Worm (Caenorhabditis elegans) whole organism, young adult: ENCODE results near the gene nhr-277.

ENCODE experiments used
- B0035.1 ChIP-seq: sonication (generic microtip); optimal IDR thresholded peaks from 2 replicates; lab custom pipeline; 2016; ENCODE audit warnings: missing genetic modification characterization, mild to moderate bottlenecking, missing compliant biosample characterization, missing genotype, missing genetic modification reagents
- D2030.7 ChIP-seq: fragments of 200-800 bp; sonication (Bioruptor generic); IDR thresholded peaks from 2 replicates; pipeline ENCODE4 v1.3.6; 2022; ENCODE audit warnings: missing genetic modification reagents, missing genetic modification characterization, missing compliant biosample characterization
- F10E7.11 ChIP-seq: sonication (generic microtip); optimal IDR thresholded peaks from 2 replicates; lab custom pipeline; 2017; ENCODE audit warnings: mild to moderate bottlenecking, missing genetic modification characterization, moderate library complexity, missing compliant biosample characterization
- F22D6.2 ChIP-seq: sonication (generic microtip); optimal IDR thresholded peaks from 2 replicates; lab custom pipeline; 2016; ENCODE audit warnings: mild to moderate bottlenecking, missing genetic modification characterization, missing compliant biosample characterization
- F33H1.4 ChIP-seq: fragments of 200-800 bp; sonication (Bioruptor generic); IDR thresholded peaks from 2 replicates; pipeline ENCODE4 v1.3.6; 2022; ENCODE audit warnings: missing genetic modification reagents, missing genetic modification characterization, missing compliant biosample characterization
- F55B11.4 ChIP-seq: sonication (generic microtip); optimal IDR thresholded peaks from 2 replicates; lab custom pipeline; 2016; ENCODE audit warnings: missing compliant biosample characterization, missing genetic modification characterization, borderline replicate concordance; ENCODE audit not compliant: insufficient read depth
- F57A8.1 ChIP-seq: fragments of 200-800 bp; sonication (Bioruptor generic); optimal IDR thresholded peaks from 2 replicates; lab custom pipeline; 2018; ENCODE audit warnings: mild to moderate bottlenecking, missing genetic modification characterization, moderate library complexity, missing compliant biosample characterization
- K12H6.12 ChIP-seq: fragments of 200-800 bp; sonication (Bioruptor generic); optimal IDR thresholded peaks from 2 replicates; lab custom pipeline; 2018; ENCODE audit warnings: mild to moderate bottlenecking, missing genetic modification characterization, missing compliant biosample characterization
- T07F8.4 ChIP-seq: sonication (generic microtip); optimal IDR thresholded peaks from 2 replicates; lab custom pipeline; 2016; ENCODE audit warnings: mild to moderate bottlenecking, missing genetic modification characterization, moderate library complexity, missing compliant biosample characterization
- Y53F4B.3 ChIP-seq: fragments of 200-800 bp; sonication (Bioruptor generic); IDR thresholded peaks from 2 replicates; pipeline ENCODE4 v1.3.6; 2022; ENCODE audit warnings: missing genetic modification reagents, missing genetic modification characterization, missing compliant biosample characterization
- Y53G8AR.9 ChIP-seq: fragments of 200-800 bp; sonication (Bioruptor generic); conservative IDR thresholded peaks from 2 replicates; pipeline ENCODE4 v1.3.6; 2022; ENCODE audit warnings: missing genetic modification reagents, missing genetic modification characterization, missing compliant biosample characterization
- Y67H2A.10 ChIP-seq: fragments of 200-800 bp; sonication (Bioruptor generic); conservative IDR thresholded peaks from 2 replicates; pipeline ENCODE4 v1.3.6; 2022; ENCODE audit warnings: missing genetic modification reagents, missing genetic modification characterization, missing compliant biosample characterization
- ama-1 ChIP-seq, 3 experiments: fragments of 150-350 bp in 1 of 3; sonication (generic microtip) in 2 of 3; optimal IDR thresholded peaks; 2 replicates each; lab custom pipeline; 2014 to 2018; ENCODE audit warnings: missing biosample characterization in 2 of 3, missing genetic modification characterization in 2 of 3, missing genetic modification reagents in 2 of 3
- attf-5 ChIP-seq: fragments of 200-800 bp; sonication (Bioruptor generic); optimal IDR thresholded peaks from 2 replicates; lab custom pipeline; 2018; ENCODE audit warnings: mild to moderate bottlenecking, missing genetic modification characterization, missing compliant biosample characterization
- bed-1 ChIP-seq: fragments of 200-800 bp; sonication (Bioruptor generic); IDR thresholded peaks from 2 replicates; pipeline ENCODE4 v1.3.6; 2022; ENCODE audit warnings: missing genetic modification reagents, missing genetic modification characterization, missing compliant biosample characterization
- cebp-1 ChIP-seq, 2 experiments: fragments of 200-800 bp in 1 of 2; sonication (Bioruptor generic) in 1 of 2; sonication (generic microtip) in 1 of 2; IDR thresholded peaks in 1 of 2; optimal IDR thresholded peaks in 1 of 2; 2 replicates each; pipeline versions ENCODE4 v1.3.6 to Lab custom; 2017 to 2022; ENCODE audit warnings: missing compliant biosample characterization in 2 of 2, missing genetic modification characterization in 2 of 2, mild to moderate bottlenecking in 1 of 2, missing genetic modification reagents in 1 of 2, moderate library complexity in 1 of 2
- cebp-2 ChIP-seq: fragments of 200-800 bp; sonication (Bioruptor generic); IDR thresholded peaks from 2 replicates; pipeline ENCODE4 v1.3.6; 2022; ENCODE audit warnings: missing genetic modification characterization, missing compliant biosample characterization
- ceh-79 ChIP-seq: sonication (generic microtip); optimal IDR thresholded peaks from 2 replicates; lab custom pipeline; 2017; ENCODE audit warnings: mild to moderate bottlenecking, missing genetic modification characterization, missing compliant biosample characterization
- die-1 ChIP-seq: sonication (generic microtip); optimal IDR thresholded peaks from 2 replicates; lab custom pipeline; 2016; ENCODE audit warnings: missing genotype, mild to moderate bottlenecking, missing genetic modification characterization, missing compliant biosample characterization
- dox-1 ChIP-seq: fragments of 200-800 bp; sonication (Bioruptor generic); IDR thresholded peaks from 2 replicates; pipeline ENCODE4 v1.3.6; 2022; ENCODE audit warnings: missing genetic modification reagents, missing genetic modification characterization, missing compliant biosample characterization
- efl-1 ChIP-seq: fragments of 150-350 bp; optimal IDR thresholded peaks from 2 replicates; lab custom pipeline; 2014; ENCODE audit warnings: missing biosample characterization, missing genetic modification reagents, missing genetic modification characterization
- egrh-3 ChIP-seq: fragments of 200-800 bp; sonication (Bioruptor generic); IDR thresholded peaks from 2 replicates; pipeline ENCODE4 v1.3.6; 2022; ENCODE audit warnings: missing genetic modification reagents, missing genetic modification characterization, missing compliant biosample characterization
- ekl-4 ChIP-seq: fragments of 200-800 bp; sonication (Bioruptor generic); IDR thresholded peaks from 2 replicates; pipeline ENCODE4 v1.3.6; 2022; ENCODE audit warnings: missing genetic modification reagents, missing genetic modification characterization, missing compliant biosample characterization
- fkh-3 ChIP-seq: sonication (generic microtip); optimal IDR thresholded peaks from 2 replicates; lab custom pipeline; 2016; ENCODE audit warnings: mild to moderate bottlenecking, missing genetic modification characterization, missing compliant biosample characterization
- gei-17 ChIP-seq: fragments of 200-800 bp; sonication (Bioruptor generic); optimal IDR thresholded peaks from 2 replicates; lab custom pipeline; 2018; ENCODE audit warnings: mild to moderate bottlenecking, missing genetic modification characterization, missing compliant biosample characterization
- hmg-1.2 ChIP-seq: fragments of 200-800 bp; sonication (Bioruptor generic); IDR thresholded peaks from 2 replicates; pipeline ENCODE4 v1.3.6; 2022; ENCODE audit warnings: missing genetic modification reagents, missing genetic modification characterization, missing compliant biosample characterization
- hmg-20 ChIP-seq: fragments of 200-800 bp; sonication (Bioruptor generic); IDR thresholded peaks from 2 replicates; pipeline ENCODE4 v1.3.6; 2022; ENCODE audit warnings: missing genetic modification reagents, missing genetic modification characterization, missing compliant biosample characterization
- hrde-1 ChIP-seq: sonication (generic microtip); optimal IDR thresholded peaks from 2 replicates; lab custom pipeline; 2016; ENCODE audit warnings: missing genetic modification characterization, mild to moderate bottlenecking, missing compliant biosample characterization, moderate library complexity, missing genotype, missing genetic modification reagents, borderline replicate concordance
- let-526 ChIP-seq: fragments of 200-800 bp; sonication (Bioruptor generic); IDR thresholded peaks from 2 replicates; pipeline ENCODE4 v1.3.6; 2022; ENCODE audit warnings: missing genetic modification reagents, missing genetic modification characterization, missing compliant biosample characterization
- let-607 ChIP-seq, 2 experiments: fragments of 200-800 bp in 1 of 2; sonication (Bioruptor generic) in 1 of 2; sonication (generic microtip) in 1 of 2; optimal IDR thresholded peaks; 2 replicates each; lab custom pipeline; 2016 to 2018; ENCODE audit warnings: mild to moderate bottlenecking in 2 of 2, missing compliant biosample characterization in 2 of 2, missing genetic modification characterization in 2 of 2, moderate library complexity in 2 of 2, missing genotype in 1 of 2
- lin-26 ChIP-seq: fragments of 200-800 bp; sonication (Bioruptor generic); IDR thresholded peaks from 2 replicates; pipeline ENCODE4 v1.3.6; 2022; ENCODE audit warnings: missing genetic modification reagents, missing genetic modification characterization, missing compliant biosample characterization
- lin-40 ChIP-seq: sonication (generic microtip); optimal IDR thresholded peaks from 2 replicates; lab custom pipeline; 2016; ENCODE audit warnings: missing genetic modification characterization, mild to moderate bottlenecking, missing compliant biosample characterization, missing genotype, missing genetic modification reagents
- lsy-27 ChIP-seq: sonication (generic microtip); optimal IDR thresholded peaks from 2 replicates; lab custom pipeline; 2017; ENCODE audit warnings: missing genetic modification characterization, mild to moderate bottlenecking, missing compliant biosample characterization, antibody characterized with exemption, missing genotype, borderline replicate concordance; ENCODE audit not compliant: insufficient read depth
- madf-3 ChIP-seq: fragments of 200-800 bp; sonication (Bioruptor generic); IDR thresholded peaks from 2 replicates; pipeline ENCODE4 v1.3.6; 2022; ENCODE audit warnings: missing genetic modification reagents, missing genetic modification characterization, missing compliant biosample characterization
- mcd-1 ChIP-seq: fragments of 200-800 bp; sonication (Bioruptor generic); IDR thresholded peaks from 2 replicates; pipeline ENCODE4 v1.3.6; 2022; ENCODE audit warnings: missing genetic modification reagents, missing genetic modification characterization, missing compliant biosample characterization
- mes-4 ChIP-seq: sonication (generic microtip); optimal IDR thresholded peaks from 2 replicates; lab custom pipeline; 2016; ENCODE audit warnings: missing genotype, missing genetic modification characterization, missing compliant biosample characterization
- nfyb-1 ChIP-seq: fragments of 200-800 bp; sonication (Bioruptor generic); IDR thresholded peaks from 2 replicates; pipeline ENCODE4 v1.3.6; 2022; ENCODE audit warnings: missing genetic modification reagents, missing genetic modification characterization, missing compliant biosample characterization
- nhr-120 ChIP-seq: fragments of 200-800 bp; sonication (Bioruptor generic); IDR thresholded peaks from 2 replicates; pipeline ENCODE4 v1.3.6; 2022; ENCODE audit warnings: missing genetic modification characterization, missing compliant biosample characterization
- nhr-179 ChIP-seq: sonication (generic microtip); optimal IDR thresholded peaks from 2 replicates; lab custom pipeline; 2016; ENCODE audit warnings: mild to moderate bottlenecking, missing genetic modification characterization, missing compliant biosample characterization
- pbrm-1 ChIP-seq: fragments of 200-800 bp; sonication (Bioruptor generic); IDR thresholded peaks from 2 replicates; pipeline ENCODE4 v1.3.6; 2022; ENCODE audit warnings: missing genetic modification reagents, missing genetic modification characterization, missing compliant biosample characterization
- snpc-3.4 ChIP-seq: sonication (generic microtip); optimal IDR thresholded peaks from 2 replicates; lab custom pipeline; 2017; ENCODE audit warnings: missing genetic modification characterization, mild to moderate bottlenecking, missing compliant biosample characterization, antibody characterized with exemption, moderate library complexity, missing genotype, missing genetic modification reagents
- tbp1 ChIP-seq: fragments of 200-800 bp; sonication (Bioruptor generic); optimal IDR thresholded peaks from 2 replicates; lab custom pipeline; 2018; ENCODE audit warnings: mild to moderate bottlenecking, missing genetic modification characterization, missing compliant biosample characterization
- zfh-2 ChIP-seq: fragments of 200-800 bp; sonication (Bioruptor generic); conservative IDR thresholded peaks from 2 replicates; pipeline ENCODE4 v1.3.6; 2022; ENCODE audit warnings: missing genetic modification reagents, missing genetic modification characterization, missing compliant biosample characterization
- ztf-18 ChIP-seq: sonication (generic microtip); optimal IDR thresholded peaks from 2 replicates; lab custom pipeline; 2016; ENCODE audit warnings: missing genotype, mild to moderate bottlenecking, missing genetic modification characterization, missing compliant biosample characterization
- ztf-28 ChIP-seq: fragments of 200-800 bp; sonication (Bioruptor generic); IDR thresholded peaks from 2 replicates; pipeline ENCODE4 v1.3.6; 2022; ENCODE audit warnings: missing genetic modification reagents, missing genetic modification characterization, missing compliant biosample characterization

The nhr-277 gene

DNA sequence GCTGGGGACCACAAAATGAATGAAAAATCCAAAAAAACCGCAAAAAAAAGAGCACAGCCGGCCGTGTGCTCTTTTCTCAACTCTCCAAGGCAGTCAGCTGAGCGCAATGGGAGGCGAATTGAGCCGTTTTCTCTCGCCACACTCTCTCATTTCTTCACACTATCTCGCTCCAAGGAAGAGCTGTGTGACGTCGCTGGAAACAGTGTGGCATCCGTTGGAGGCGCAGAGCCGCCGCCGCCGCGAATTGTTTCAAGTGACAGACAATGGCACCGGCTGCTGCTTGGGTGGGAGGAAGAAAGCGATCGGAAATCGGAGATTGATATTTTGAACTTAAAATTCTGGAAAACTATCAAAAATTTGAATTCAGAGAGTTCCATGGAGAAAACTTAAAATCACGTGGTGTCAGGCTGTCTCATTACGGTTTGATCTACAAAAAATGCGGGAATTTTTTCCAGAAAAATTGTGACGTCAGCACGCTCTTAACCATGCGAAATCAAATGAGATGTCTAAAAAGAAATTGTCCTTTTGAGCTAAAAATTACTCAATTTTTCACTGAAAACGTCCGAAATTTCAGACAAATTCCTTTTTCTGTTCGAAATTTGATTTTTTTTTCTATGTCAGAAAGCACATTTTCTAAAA, 33.3 kb downstream of the nhr-277 start (continued):
- TF ChIP-seq Y53G8AR.9 (GFP tag; lab: Robert Waterston, UW): no peak
- no peak for TF ChIP-seq D2030.7 (GFP tag; lab: Robert Waterston, UW)
- no peak for TF ChIP-seq ztf-28 (GFP tag; lab: Robert Waterston, UW)
- no peak for TF ChIP-seq fkh-3
- TF ChIP-seq pbrm-1 (GFP tag; lab: Robert Waterston, UW): 0 out of 2 replicates have a peak, but pooled peaks have one; percentile 38
- no peak for TF ChIP-seq F33H1.4 (GFP tag; lab: Robert Waterston, UW)
- no peak for TF ChIP-seq hmg-20 (GFP tag; lab: Robert Waterston, UW)
- peak; percentile 54; the same call in 1 of the 2 replicates for TF ChIP-seq nfyb-1 (GFP tag; lab: Robert Waterston, UW)
- TF ChIP-seq lin-26 (GFP tag; lab: Robert Waterston, UW): no peak
- no peak for TF ChIP-seq madf-3 (GFP tag; lab: Robert Waterston, UW)
- no peak for TF ChIP-seq hrde-1 (tag; lab: Kevin White, UChicago)
- TF ChIP-seq let-526 (GFP tag; lab: Robert Waterston, UW): no peak
- peak; percentile 26; the same call in 1 of the 2 replicates for TF ChIP-seq dox-1 (GFP tag; lab: Robert Waterston, UW)
- TF ChIP-seq hmg-1.2 (GFP tag; lab: Robert Waterston, UW): peak; percentile 78
- no peak for TF ChIP-seq gei-17 (GFP tag; lab: Kevin White, UChicago)
- TF ChIP-seq attf-5 (GFP tag; lab: Kevin White, UChicago): no peak
- TF ChIP-seq T07F8.4: no peak
- no peak for TF ChIP-seq F22D6.2 (tag; lab: Kevin White, UChicago)
- TF ChIP-seq cebp-2 (GFP tag; lab: Robert Waterston, UW): no peak
- no peak for TF ChIP-seq snpc-3.4
- TF ChIP-seq let-607 (tag; optimal IDR thresholded peaks at IDR 0.05; lab: Kevin White, UChicago): no peak
- TF ChIP-seq F57A8.1 (GFP tag; lab: Kevin White, UChicago): no peak
- TF ChIP-seq lin-40 (tag; lab: Kevin White, UChicago): no peak
- TF ChIP-seq tbp1 (GFP tag; lab: Kevin White, UChicago): no peak
- no peak for TF ChIP-seq nhr-179 (tag; lab: Kevin White, UChicago)
- no peak for TF ChIP-seq nhr-120 (GFP tag; lab: Robert Waterston, UW)
- no peak for TF ChIP-seq mes-4 (tag; lab: Kevin White, UChicago)
- no peak for TF ChIP-seq lsy-27 (tag; lab: Kevin White, UChicago)
- no peak for TF ChIP-seq ekl-4
- TF ChIP-seq Y53F4B.3 (GFP tag; lab: Robert Waterston, UW): no peak
- no peak for TF ChIP-seq ama-1 (optimal IDR thresholded peaks at IDR 0.05; lab: Kevin White, UChicago)
- TF ChIP-seq ama-1 (GFP tag; optimal IDR thresholded peaks at IDR 0.05; lab: Kevin White, UChicago): no peak
- TF ChIP-seq Y67H2A.10 (GFP tag; lab: Robert Waterston, UW): no peak
- TF ChIP-seq zfh-2 (GFP tag; lab: Robert Waterston, UW): peak; percentile 95
- TF ChIP-seq ztf-18 (tag; lab: Kevin White, UChicago): no peak
- TF ChIP-seq egrh-3 (GFP tag; lab: Robert Waterston, UW): peak; percentile 51; the same call in 1 of the 2 replicates
- no peak for TF ChIP-seq die-1 (tag; lab: Kevin White, UChicago)
- peak; percentile 44; the same call in 1 of the 2 replicates for TF ChIP-seq mcd-1 (GFP tag; lab: Robert Waterston, UW)
- TF ChIP-seq bed-1 (GFP tag; lab: Robert Waterston, UW): no peak
- no peak for TF ChIP-seq B0035.1 (tag; lab: Kevin White, UChicago)
- no peak for TF ChIP-seq F55B11.4 (tag; lab: Kevin White, UChicago)
- TF ChIP-seq ceh-79 (tag; lab: Kevin White, UChicago): no peak
- TF ChIP-seq efl-1 (GFP tag; lab: Kevin White, UChicago): no peak
- peak; percentile 39 for TF ChIP-seq K12H6.12 (tag; lab: Kevin White, UChicago)
- TF ChIP-seq F10E7.11: no peak
- no peak for TF ChIP-seq cebp-1 (GFP tag; IDR thresholded peaks at IDR 0.05; lab: Robert Waterston, UW)
- TF ChIP-seq cebp-1 (tag; optimal IDR thresholded peaks at IDR 0.05; lab: Kevin White, UChicago): peak; percentile 43
